Worm (Caenorhabditis elegans): Measurements from ENCODE around the gene dsl-2.

- TF ChIP-seq unc-62 (GFP tag; optimal IDR thresholded peaks at IDR 0.05) (no peak), snpc-4 (tag; optimal IDR thresholded peaks at IDR 0.05) (no peak)
Observed at ce11 chrIV:1174411-1174810, 30.4 kb downstream of the dsl-2 start.
